Worm (Caenorhabditis elegans): ENCODE measurements around the gene F38B6.6.

Gene F38B6.6

DNA sequence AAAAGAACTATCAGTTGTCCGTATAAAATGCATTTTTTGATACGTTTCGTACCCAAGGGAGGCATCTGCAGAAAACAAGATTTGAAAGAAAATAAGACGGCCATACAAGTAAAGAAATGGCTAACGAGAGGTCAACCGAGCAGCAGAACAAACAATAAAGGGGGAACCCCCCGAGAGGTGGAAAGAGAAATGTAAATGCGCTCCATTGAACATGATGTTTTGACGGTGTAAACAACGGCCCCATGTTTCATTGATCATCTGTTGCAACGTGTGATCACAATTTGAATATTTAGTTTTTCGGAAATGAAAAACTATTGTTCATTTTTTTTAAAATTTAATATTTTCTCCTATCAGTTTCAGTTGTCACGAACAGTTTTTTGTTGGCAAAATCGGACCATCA, 39.7 kb upstream of the F38B6.6 start, which contains the start of gene K11G12.6 (continued):
- TF ChIP-seq nhr-10 (tag; optimal IDR thresholded peaks at IDR 0.05) (no peak), Y105C5A.15 (GFP tag; IDR thresholded peaks at IDR 0.05) (no peak), nhr-6 (tag; optimal IDR thresholded peaks at IDR 0.05) (no peak), Y5F2A.4 (GFP tag; optimal IDR thresholded peaks at IDR 0.05) (no peak), daf-16 (GFP tag; optimal IDR thresholded peaks at IDR 0.05) (peak in 1 of 2 experiments; percentile 19), daf-16 (tag; optimal IDR thresholded peaks at IDR 0.05) (peak; percentile 46), mes-2 (tag; optimal IDR thresholded peaks at IDR 0.05; ENCODE audit: poor library complexity, severe bottlenecking) (peak; percentile 45), jun-1 (tag; optimal IDR thresholded peaks at IDR 0.05) (no peak), lin-13 (GFP tag; optimal IDR thresholded peaks at IDR 0.05) (no peak), attf-4 (tag; optimal IDR thresholded peaks at IDR 0.05) (no peak), nhr-237 (tag; optimal IDR thresholded peaks at IDR 0.05) (no peak), F44E2.7 (GFP tag; IDR thresholded peaks at IDR 0.05) (no peak), ceh-44 (GFP tag; IDR thresholded peaks at IDR 0.05) (no peak), ceh-20 (GFP tag; IDR thresholded peaks at IDR 0.05) (no peak), nhr-42 (GFP tag; IDR thresholded peaks at IDR 0.05) (no peak), dve-1 (tag; optimal IDR thresholded peaks at IDR 0.05; ENCODE audit: insufficient read depth) (peak; percentile 23), lin-38 (GFP tag; IDR thresholded peaks at IDR 0.05) (peak; percentile 45), F10B5.3 (tag; optimal IDR thresholded peaks at IDR 0.05) (no peak), pha-4 (GFP tag; IDR thresholded peaks at IDR 0.05) (no peak), pha-4 (tag; optimal IDR thresholded peaks at IDR 0.05) (peak; percentile 92), ceh-32 (tag; optimal IDR thresholded peaks at IDR 0.05; ENCODE audit: poor library complexity) (no peak), dpl-1 (GFP tag; optimal IDR thresholded peaks at IDR 0.05) (no peak), mdt-29 (GFP tag; IDR thresholded peaks at IDR 0.05) (no peak), ama-1 (optimal IDR thresholded peaks at IDR 0.05) (no peak), hlh-11 (tag; optimal IDR thresholded peaks at IDR 0.05) (peak; percentile 68), nhr-76 (tag; optimal IDR thresholded peaks at IDR 0.05) (no peak), ztf-11 (tag; optimal IDR thresholded peaks at IDR 0.05) (no peak), madf-9 (GFP tag; conservative IDR thresholded peaks at IDR 0.05) (no peak), lim-7 (GFP tag; IDR thresholded peaks at IDR 0.05) (no peak), php-3 (GFP tag; IDR thresholded peaks at IDR 0.05) (no peak), zfp-3 (GFP tag; conservative IDR thresholded peaks at IDR 0.05) (no peak), hif-1 (tag; optimal IDR thresholded peaks at IDR 0.05) (peak in 1 of 2 experiments; percentile 30), hlh-30 (tag; optimal IDR thresholded peaks at IDR 0.05; ENCODE audit: insufficient read depth) (peak; percentile 84), pqm-1 (tag; optimal IDR thresholded peaks at IDR 0.05) (no peak), zag-1 (tag; optimal IDR thresholded peaks at IDR 0.05) (no peak), spr-1 (tag; optimal IDR thresholded peaks at IDR 0.05) (no peak), mxl-3 (GFP tag; optimal IDR thresholded peaks at IDR 0.05) (no peak), ZK337.2 (GFP tag; IDR thresholded peaks at IDR 0.05) (no peak), mep-1 (tag; optimal IDR thresholded peaks at IDR 0.05) (peak; percentile 41), ces-1 (GFP tag; optimal IDR thresholded peaks at IDR 0.05) (no peak), unc-39 (tag; optimal IDR thresholded peaks at IDR 0.05) (no peak), lin-29 (GFP tag; IDR thresholded peaks at IDR 0.05) (no peak), F26F4.8 (GFP tag; conservative IDR thresholded peaks at IDR 0.05) (no peak), T20F7.1 (GFP tag; optimal IDR thresholded peaks at IDR 0.05) (no peak), lin-1 (GFP tag; IDR thresholded peaks at IDR 0.05) (no peak), nhr-48 (tag; optimal IDR thresholded peaks at IDR 0.05) (no peak), daf-19 (GFP tag; conservative IDR thresholded peaks at IDR 0.05) (no peak), daf-8 (GFP tag; IDR thresholded peaks at IDR 0.05) (no peak), zfp-2 (tag; optimal IDR thresholded peaks at IDR 0.05) (no peak)

All from whole organism, L4 larva.